Fruit fly (Drosophila melanogaster): ENCODE measurements around the gene CG18178.
A peak's percentile ranks its signal among the peaks of the same experiment; 100 is the strongest.

The CG18178 gene

dm6 chr3L:9760151-9760749, 41.3 kb upstream of the CG18178 start, which contains the start of gene CG42268:
Gene CG42268, minus strand, starts transcription at chr3L:9760395.
- TF ChIP-seq dsx (GFP tag; optimal IDR thresholded peaks at IDR 0.05; ENCODE audit: poor library complexity, severe bottlenecking) (no peak), CG34406 (GFP tag; optimal IDR thresholded peaks at IDR 0.05) (no peak), Eip78C (GFP tag) (peak; percentile 17), CG31627 (GFP tag; optimal IDR thresholded peaks at IDR 0.05) (no peak), fkh (GFP tag; optimal IDR thresholded peaks at IDR 0.05) (peak; percentile 59)

- no peak for TF ChIP-seq ss (GFP tag; optimal IDR thresholded peaks at IDR 0.05)
- no peak for TF ChIP-seq Smox (GFP tag; optimal IDR thresholded peaks at IDR 0.05)
- TF ChIP-seq Met (GFP tag; optimal IDR thresholded peaks at IDR 0.05) = no peak
- TF ChIP-seq CG8319 (GFP tag; optimal IDR thresholded peaks at IDR 0.05) = no peak
- no peak for TF ChIP-seq CG3032 (tag; optimal IDR thresholded peaks at IDR 0.05)
- no peak for TF ChIP-seq Ets21C (GFP tag; optimal IDR thresholded peaks at IDR 0.05)
- TF ChIP-seq Sox102F (GFP tag; optimal IDR thresholded peaks at IDR 0.05) = no peak
- TF ChIP-seq CG1621 (tag; optimal IDR thresholded peaks at IDR 0.05) = no peak
Measured at dm6 chr3L:9751625-9752024, 32.7 kb upstream of the CG18178 start.

dm6 chr3L:9745393-9745792, 26.4 kb upstream of the CG18178 start:
- peak; percentile 26 for TF ChIP-seq CG3919 (GFP tag; optimal IDR thresholded peaks at IDR 0.05)
- no peak for TF ChIP-seq CG6808 (GFP tag; optimal IDR thresholded peaks at IDR 0.05)
- TF ChIP-seq esn (GFP tag; optimal IDR thresholded peaks at IDR 0.05) = no peak
- TF ChIP-seq Hr4 (GFP tag; optimal IDR thresholded peaks at IDR 0.05) = peak; percentile 63
- TF ChIP-seq CG11902 (GFP tag; optimal IDR thresholded peaks at IDR 0.05) = no peak
- peak; percentile 55 for TF ChIP-seq OdsH (GFP tag; optimal IDR thresholded peaks at IDR 0.05)
- TF ChIP-seq CG7368 (GFP tag; optimal IDR thresholded peaks at IDR 0.05) = no peak
- TF ChIP-seq Ets21C (GFP tag; optimal IDR thresholded peaks at IDR 0.05) = no peak
- TF ChIP-seq eg (GFP tag; IDR thresholded peaks at IDR 0.05) = peak; percentile 86
- TF ChIP-seq CG3032 (tag; optimal IDR thresholded peaks at IDR 0.05) = peak; percentile 33
- TF ChIP-seq dsx (GFP tag; optimal IDR thresholded peaks at IDR 0.05; ENCODE audit: poor library complexity, severe bottlenecking) = peak; percentile 20
- peak; percentile 68 for TF ChIP-seq CG4318 (GFP tag; optimal IDR thresholded peaks at IDR 0.05)
- TF ChIP-seq dac (GFP tag; optimal IDR thresholded peaks at IDR 0.05) = peak; percentile 52
- no peak for TF ChIP-seq Met (GFP tag; optimal IDR thresholded peaks at IDR 0.05)
- peak; percentile 69 for TF ChIP-seq CG10631 (GFP tag; optimal IDR thresholded peaks at IDR 0.05)
- TF ChIP-seq svp (GFP tag) = no peak
- TF ChIP-seq Hr39 (GFP tag; optimal IDR thresholded peaks at IDR 0.05) = no peak
- no peak for TF ChIP-seq vri (GFP tag; optimal IDR thresholded peaks at IDR 0.05)
- no peak for TF ChIP-seq lz (GFP tag; optimal IDR thresholded peaks at IDR 0.05)
- no peak for TF ChIP-seq CG11762 (GFP tag; optimal IDR thresholded peaks at IDR 0.05; ENCODE audit: insufficient read depth)
- no peak for TF ChIP-seq CG6854 (GFP tag; optimal IDR thresholded peaks at IDR 0.05)
- peak; percentile 89 for TF ChIP-seq CG15336 (GFP tag; IDR thresholded peaks at IDR 0.05)
- TF ChIP-seq Lpt (GFP tag; optimal IDR thresholded peaks at IDR 0.05) = peak; percentile 63
- peak; percentile 76 for TF ChIP-seq Gug (GFP tag; IDR thresholded peaks at IDR 0.05)
- peak; percentile 27 for TF ChIP-seq CG16779 (tag; optimal IDR thresholded peaks at IDR 0.05)
- peak; percentile 20 for TF ChIP-seq Sox14 (GFP tag; optimal IDR thresholded peaks at IDR 0.05)
- peak; percentile 27 for TF ChIP-seq net (GFP tag; optimal IDR thresholded peaks at IDR 0.05)
- TF ChIP-seq CG6792 (GFP tag; optimal IDR thresholded peaks at IDR 0.05) = no peak
- TF ChIP-seq pdm3 (GFP tag; optimal IDR thresholded peaks at IDR 0.05) = peak; percentile 25
- no peak for TF ChIP-seq topi (GFP tag; optimal IDR thresholded peaks at IDR 0.05)
- peak; percentile 90 for TF ChIP-seq CG8119 (GFP tag; IDR thresholded peaks at IDR 0.05)
- no peak for TF ChIP-seq Smox (GFP tag; optimal IDR thresholded peaks at IDR 0.05)
- TF ChIP-seq CG32006 (GFP tag; optimal IDR thresholded peaks at IDR 0.05) = peak; percentile 89
- no peak for TF ChIP-seq fd85E (GFP tag; optimal IDR thresholded peaks at IDR 0.05)
- TF ChIP-seq CG31627 (GFP tag; optimal IDR thresholded peaks at IDR 0.05) = no peak
- peak; percentile 80 for TF ChIP-seq CG6276 (GFP tag; optimal IDR thresholded peaks at IDR 0.05)
- TF ChIP-seq achi (GFP tag; optimal IDR thresholded peaks at IDR 0.05) = peak; percentile 59
- no peak for TF ChIP-seq Sox102F (GFP tag; optimal IDR thresholded peaks at IDR 0.05)
- no peak for TF ChIP-seq Eip75B (GFP tag; optimal IDR thresholded peaks at IDR 0.05)
- TF ChIP-seq CG6163 (GFP tag; IDR thresholded peaks at IDR 0.05) = peak; percentile 77
- TF ChIP-seq acj6 (GFP tag; optimal IDR thresholded peaks at IDR 0.05) = peak; percentile 22
